Fruit fly (Drosophila melanogaster): ENCODE data around the gene Ttc30.

Gene Ttc30

dm6 chr2L:13068533-13069398 lies 37.8 kb upstream of the Ttc30 start:
- TF ChIP-seq Mio (GFP tag; optimal IDR thresholded peaks at IDR 0.05) = no peak
- TF ChIP-seq h (GFP tag; optimal IDR thresholded peaks at IDR 0.05) = no peak
- no peak for TF ChIP-seq Rel (GFP tag; optimal IDR thresholded peaks at IDR 0.05)
- TF ChIP-seq Rel (tag; optimal IDR thresholded peaks at IDR 0.05) = no peak
- TF ChIP-seq CG9705 (GFP tag; optimal IDR thresholded peaks at IDR 0.05) = no peak
- no peak for TF ChIP-seq foxo (GFP tag; optimal IDR thresholded peaks at IDR 0.05)
- no peak for TF ChIP-seq dmrt93B (GFP tag; optimal IDR thresholded peaks at IDR 0.05)

DNA sequence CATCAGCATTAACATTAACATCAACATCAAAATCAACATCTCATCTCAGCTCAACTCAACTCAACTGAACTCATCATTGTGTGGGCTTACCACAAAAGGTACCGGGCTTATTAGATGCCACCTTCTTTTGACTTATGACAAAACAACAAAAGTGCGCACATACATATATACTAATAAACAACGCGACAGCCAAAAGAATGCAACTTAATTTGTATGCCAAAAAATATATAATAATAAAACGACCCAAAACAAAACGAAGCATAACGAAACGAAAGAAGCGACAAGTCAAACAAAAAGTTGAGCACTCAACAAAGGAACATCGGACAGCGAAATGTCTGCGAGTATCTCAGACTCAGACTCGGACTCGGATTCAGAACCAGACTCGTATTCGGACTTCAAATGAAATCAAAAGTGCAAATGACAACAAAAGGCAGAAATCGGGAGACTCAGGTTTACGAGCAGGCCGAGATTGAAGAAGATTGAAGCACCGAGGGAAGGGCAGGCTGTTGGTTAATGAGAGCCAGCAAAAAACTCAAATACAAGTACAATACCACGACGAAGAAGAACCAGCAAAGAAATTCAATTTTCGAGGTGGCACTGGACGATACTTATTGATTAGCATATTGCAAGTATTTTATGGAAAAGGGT lies 36.9 kb upstream of the Ttc30 start:
- TF ChIP-seq brk (GFP tag; optimal IDR thresholded peaks at IDR 0.05) (peak; percentile 41), psq (GFP tag; optimal IDR thresholded peaks at IDR 0.05) (peak; percentile 35), Rel (GFP tag; optimal IDR thresholded peaks at IDR 0.05) (no peak), Rel (tag; optimal IDR thresholded peaks at IDR 0.05) (peak; percentile 21), CrebA (GFP tag; optimal IDR thresholded peaks at IDR 0.05; ENCODE audit: borderline replicate concordance) (peak; percentile 5), h (GFP tag; optimal IDR thresholded peaks at IDR 0.05) (peak; percentile 4), jim (GFP tag; optimal IDR thresholded peaks at IDR 0.05) (no peak)

- TF ChIP-seq CrebA (GFP tag; optimal IDR thresholded peaks at IDR 0.05; ENCODE audit: borderline replicate concordance) (no peak), usp (GFP tag; optimal IDR thresholded peaks at IDR 0.05) (no peak), dsf (GFP tag; optimal IDR thresholded peaks at IDR 0.05; ENCODE audit: borderline replicate concordance) (no peak), foxo (GFP tag; optimal IDR thresholded peaks at IDR 0.05) (no peak), lola (GFP tag; optimal IDR thresholded peaks at IDR 0.05) (no peak), CG32264 (GFP tag; optimal IDR thresholded peaks at IDR 0.05) (no peak), Hr83 (GFP tag; optimal IDR thresholded peaks at IDR 0.05; ENCODE audit: poor library complexity, severe bottlenecking) (no peak), rgr (GFP tag; optimal IDR thresholded peaks at IDR 0.05) (no peak)
Measured at dm6 chr2L:13071290-13071689, 35.3 kb upstream of the Ttc30 start.

dm6 chr2L:13072747-13073355 lies 33.8 kb upstream of the Ttc30 start:
- TF ChIP-seq usp (GFP tag; optimal IDR thresholded peaks at IDR 0.05) (no peak), Abd-B (GFP tag; optimal IDR thresholded peaks at IDR 0.05) (no peak), tai (GFP tag; optimal IDR thresholded peaks at IDR 0.05) (no peak), brk (GFP tag; optimal IDR thresholded peaks at IDR 0.05) (no peak), sage (GFP tag; optimal IDR thresholded peaks at IDR 0.05) (no peak), Sp1 (GFP tag; optimal IDR thresholded peaks at IDR 0.05) (peak; percentile 39), Vsx2 (GFP tag; optimal IDR thresholded peaks at IDR 0.05; ENCODE audit: partially characterized antibody) (no peak), CG32264 (GFP tag; optimal IDR thresholded peaks at IDR 0.05) (no peak), dmrt93B (GFP tag; optimal IDR thresholded peaks at IDR 0.05) (peak; percentile 14), Jra (GFP tag; optimal IDR thresholded peaks at IDR 0.05) (no peak), jim (GFP tag; optimal IDR thresholded peaks at IDR 0.05) (no peak), dsf (GFP tag; optimal IDR thresholded peaks at IDR 0.05; ENCODE audit: borderline replicate concordance) (no peak), GATAd (GFP tag; optimal IDR thresholded peaks at IDR 0.05) (no peak), lola (GFP tag; optimal IDR thresholded peaks at IDR 0.05) (no peak), br (GFP tag; optimal IDR thresholded peaks at IDR 0.05) (peak; percentile 41), Hr83 (GFP tag; optimal IDR thresholded peaks at IDR 0.05; ENCODE audit: poor library complexity, severe bottlenecking) (no peak), Myc (optimal IDR thresholded peaks at IDR 0.05) (no peak), CrebA (GFP tag; optimal IDR thresholded peaks at IDR 0.05; ENCODE audit: borderline replicate concordance) (no peak), Mio (GFP tag; optimal IDR thresholded peaks at IDR 0.05) (no peak), HLH106 (tag; optimal IDR thresholded peaks at IDR 0.05) (peak; percentile 41), woc (GFP tag; optimal IDR thresholded peaks at IDR 0.05) (peak; percentile 33), Dfd (GFP tag; optimal IDR thresholded peaks at IDR 0.05) (no peak), rgr (GFP tag; optimal IDR thresholded peaks at IDR 0.05) (peak; percentile 25), psq (GFP tag; optimal IDR thresholded peaks at IDR 0.05) (peak; percentile 38), sv (GFP tag; optimal IDR thresholded peaks at IDR 0.05) (no peak), Hnf4 (GFP tag; optimal IDR thresholded peaks at IDR 0.05) (no peak), OdsH (GFP tag; optimal IDR thresholded peaks at IDR 0.05) (peak; percentile 55), pan (optimal IDR thresholded peaks at IDR 0.05) (no peak), CG9705 (GFP tag; optimal IDR thresholded peaks at IDR 0.05) (no peak), h (GFP tag; optimal IDR thresholded peaks at IDR 0.05) (peak; percentile 41), dl (GFP tag; optimal IDR thresholded peaks at IDR 0.05; ENCODE audit: insufficient read depth in 1 of 2, partially characterized antibody in 2 of 2) (no peak), foxo (GFP tag; optimal IDR thresholded peaks at IDR 0.05) (peak in 1 of 2 experiments; percentile 48), fru (GFP tag; optimal IDR thresholded peaks at IDR 0.05) (peak; percentile 53), Dif (GFP tag; optimal IDR thresholded peaks at IDR 0.05; ENCODE audit: partially characterized antibody) (no peak), Hr78 (GFP tag; optimal IDR thresholded peaks at IDR 0.05) (no peak), N (GFP tag; optimal IDR thresholded peaks at IDR 0.05) (no peak), Rel (GFP tag; optimal IDR thresholded peaks at IDR 0.05) (no peak), Rel (tag; optimal IDR thresholded peaks at IDR 0.05) (peak; percentile 74)
